Worm (Caenorhabditis elegans) whole organism, young adult: ENCODE measurements around the gene sru-39.

ENCODE experiments used
- K12H6.12 ChIP-seq: fragments of 200-800 bp; sonication (Bioruptor generic); optimal IDR thresholded peaks from 2 replicates; lab custom pipeline; 2018; ENCODE audit warnings: mild to moderate bottlenecking, missing genetic modification characterization, missing compliant biosample characterization
- ceh-79 ChIP-seq: sonication (generic microtip); optimal IDR thresholded peaks from 2 replicates; lab custom pipeline; 2017; ENCODE audit warnings: mild to moderate bottlenecking, missing genetic modification characterization, missing compliant biosample characterization
- dox-1 ChIP-seq: fragments of 200-800 bp; sonication (Bioruptor generic); IDR thresholded peaks from 2 replicates; pipeline ENCODE4 v1.3.6; 2022; ENCODE audit warnings: missing genetic modification reagents, missing genetic modification characterization, missing compliant biosample characterization
- ets-4 ChIP-seq: fragments of 200-800 bp; sonication (Bioruptor generic); optimal IDR thresholded peaks from 2 replicates; lab custom pipeline; 2018; ENCODE audit warnings: mild to moderate bottlenecking, missing genetic modification characterization, missing compliant biosample characterization
- hrde-1 ChIP-seq: sonication (generic microtip); optimal IDR thresholded peaks from 2 replicates; lab custom pipeline; 2016; ENCODE audit warnings: missing genetic modification characterization, mild to moderate bottlenecking, missing compliant biosample characterization, moderate library complexity, missing genotype, missing genetic modification reagents, borderline replicate concordance
- nhr-90 ChIP-seq: sonication (generic microtip); optimal IDR thresholded peaks from 2 replicates; lab custom pipeline; 2016; ENCODE audit warnings: missing genotype, mild to moderate bottlenecking, missing genetic modification characterization, missing compliant biosample characterization
- pha-4 ChIP-seq: fragments of 150-350 bp; sonication (generic microtip); optimal IDR thresholded peaks from 2 replicates; lab custom pipeline; 2014; ENCODE audit warnings: missing biosample characterization, missing genetic modification reagents, missing genetic modification characterization
- sea-2 ChIP-seq: fragments of 200-800 bp; sonication (Bioruptor generic); IDR thresholded peaks from 2 replicates; pipeline ENCODE4 v1.3.6; 2022; ENCODE audit warnings: missing genetic modification characterization, missing compliant biosample characterization
- snpc-1.1 ChIP-seq: sonication (generic microtip); optimal IDR thresholded peaks from 2 replicates; lab custom pipeline; 2017; ENCODE audit warnings: missing genetic modification characterization, mild to moderate bottlenecking, missing compliant biosample characterization, antibody characterized with exemption, moderate library complexity, missing genotype, missing genetic modification reagents; ENCODE audit not compliant: insufficient read depth
- snpc-3.4 ChIP-seq: sonication (generic microtip); optimal IDR thresholded peaks from 2 replicates; lab custom pipeline; 2017; ENCODE audit warnings: missing genetic modification characterization, mild to moderate bottlenecking, missing compliant biosample characterization, antibody characterized with exemption, moderate library complexity, missing genotype, missing genetic modification reagents
- snpc-4 ChIP-seq, 5 experiments: fragments of 150-350 bp in 1 of 5; sonication (generic microtip) in 4 of 5; optimal IDR thresholded peaks; 2 replicates each; lab custom pipeline; 2014 to 2018; ENCODE audit warnings: missing genetic modification characterization in 5 of 5, missing biosample characterization in 3 of 5, antibody characterized with exemption in 2 of 5, mild to moderate bottlenecking in 2 of 5, missing compliant biosample characterization in 2 of 5, missing genotype in 2 of 5, moderate library complexity in 2 of 5, missing genetic modification reagents in 1 of 5
- unc-130 ChIP-seq: sonication (generic microtip); optimal IDR thresholded peaks from 2 replicates; lab custom pipeline; 2016; ENCODE audit warnings: missing genetic modification reagents, missing genetic modification characterization, missing compliant biosample characterization
- unc-62 ChIP-seq: fragments of 150-350 bp; optimal IDR thresholded peaks from 2 replicates; lab custom pipeline; 2014; ENCODE audit warnings: missing biosample characterization, missing genetic modification reagents, missing genetic modification characterization
- ztf-6 ChIP-seq: fragments of 200-800 bp; sonication (Bioruptor generic); IDR thresholded peaks from 2 replicates; pipeline ENCODE4 v1.3.6; 2022; ENCODE audit warnings: missing genetic modification reagents, missing genetic modification characterization, missing compliant biosample characterization

- TF ChIP-seq K12H6.12 (tag; lab: Kevin White, UChicago) (no peak), pha-4 (tag; lab: Kevin White, UChicago) (no peak), hrde-1 (tag; lab: Kevin White, UChicago) (no peak), unc-130 (GFP tag; lab: Kevin White, UChicago) (no peak), ets-4 (GFP tag; lab: Kevin White, UChicago) (no peak), nhr-90 (no peak), snpc-4 (GFP tag; optimal IDR thresholded peaks at IDR 0.05; lab: Kevin White, UChicago) (no peak), snpc-4 (tag; optimal IDR thresholded peaks at IDR 0.05; lab: Kevin White, UChicago) (no peak), unc-62 (GFP tag; lab: Kevin White, UChicago) (no peak), ceh-79 (no peak), sea-2 (GFP tag; lab: Robert Waterston, UW) (no peak), snpc-3.4 (tag; lab: Kevin White, UChicago) (no peak), dox-1 (GFP tag; lab: Robert Waterston, UW) (no peak), ztf-6 (GFP tag; lab: Robert Waterston, UW) (no peak), snpc-1.1 (tag; lab: Kevin White, UChicago) (no peak)
Observed at ce11 chrV:9796562-9796961, 6.7 kb upstream of the sru-39 start, which contains the start of gene F46B6.9.
